Fruit fly (Drosophila melanogaster) whole organism, embryonic: ENCODE results near the gene CG32333.

Experiments
- Adf1 ChIP-seq: fragments of 200-800 bp; sonication (Bioruptor generic); IDR thresholded peaks from 2 replicates; pipeline ENCODE4 v1.3.6; 2022; ENCODE audit warnings: missing biosample characterization, missing genetic modification characterization
- BEAF-32 ChIP-seq: fragments of 200-800 bp; sonication (Bioruptor generic); optimal IDR thresholded peaks from 3 replicates; lab custom pipeline; 2017; ENCODE audit warnings: missing biosample characterization, missing genetic modification characterization, mild to moderate bottlenecking, moderate library complexity, missing genetic modification reagents
- CG10274 ChIP-seq: fragments of 200-800 bp; sonication (Bioruptor generic); optimal IDR thresholded peaks from 3 replicates; lab custom pipeline; 2017; ENCODE audit warnings: missing biosample characterization, mild to moderate bottlenecking, missing genetic modification characterization
- CG10321 ChIP-seq: fragments of 200-800 bp; sonication (Bioruptor generic); IDR thresholded peaks from 2 replicates; pipeline ENCODE4 v1.3.6; 2022; ENCODE audit warnings: missing biosample characterization, missing genetic modification characterization
- CG10366 ChIP-seq: fragments of 200-800 bp; sonication (Bioruptor generic); IDR thresholded peaks from 2 replicates; pipeline ENCODE4 v1.3.6; 2022; ENCODE audit warnings: missing biosample characterization, missing genetic modification characterization
- CG10543 ChIP-seq: fragments of 200-800 bp; sonication (Bioruptor generic); optimal IDR thresholded peaks from 3 replicates; lab custom pipeline; 2017; ENCODE audit warnings: missing biosample characterization, mild to moderate bottlenecking, missing genetic modification characterization, moderate library complexity
- CG1233 ChIP-seq: fragments of 200-800 bp; sonication (Bioruptor generic); optimal IDR thresholded peaks from 4 replicates; lab custom pipeline; 2018; ENCODE audit warnings: missing biosample characterization, mild to moderate bottlenecking, missing genetic modification characterization
- CG12769 ChIP-seq: fragments of 200-800 bp; sonication (Bioruptor generic); optimal IDR thresholded peaks from 2 replicates; lab custom pipeline; 2019; ENCODE audit warnings: missing biosample characterization, mild to moderate bottlenecking, missing genetic modification characterization, moderate library complexity
- CG12942 ChIP-seq: fragments of 200-800 bp; sonication (Bioruptor generic); optimal IDR thresholded peaks from 3 replicates; lab custom pipeline; 2016; ENCODE audit warnings: missing biosample characterization, missing genetic modification characterization
- CG13424 ChIP-seq: fragments of 200-800 bp; sonication (Bioruptor generic); optimal IDR thresholded peaks from 2 replicates; lab custom pipeline; 2019; ENCODE audit warnings: missing biosample characterization, mild to moderate bottlenecking, missing genetic modification characterization, moderate library complexity
- CG14014 ChIP-seq: fragments of 200-800 bp; sonication (Bioruptor generic); IDR thresholded peaks from 2 replicates; pipeline ENCODE4 v1.3.6; 2022; ENCODE audit warnings: missing biosample characterization, missing genetic modification characterization
- CG14441 ChIP-seq: fragments of 200-800 bp; sonication (Bioruptor generic); IDR thresholded peaks from 2 replicates; pipeline ENCODE4 v1.3.6; 2022; ENCODE audit warnings: missing biosample characterization, missing genetic modification characterization
- CG14710 ChIP-seq: fragments of 200-800 bp; sonication (Bioruptor generic); optimal IDR thresholded peaks from 3 replicates; lab custom pipeline; 2019; ENCODE audit warnings: missing biosample characterization, mild to moderate bottlenecking, missing genetic modification characterization, moderate library complexity
- CG15269 ChIP-seq: fragments of 200-800 bp; sonication (Bioruptor generic); optimal IDR thresholded peaks from 2 replicates; lab custom pipeline; 2018; ENCODE audit warnings: missing biosample characterization, mild to moderate bottlenecking, missing genetic modification characterization, moderate library complexity
- CG17385 ChIP-seq: fragments of 200-800 bp; sonication (Bioruptor generic); optimal IDR thresholded peaks from 3 replicates; lab custom pipeline; 2018; ENCODE audit warnings: missing biosample characterization, mild to moderate bottlenecking, missing genetic modification characterization
- CG17612 ChIP-seq: fragments of 200-800 bp; sonication (Bioruptor generic); IDR thresholded peaks from 2 replicates; pipeline ENCODE4 v1.3.6; 2022; ENCODE audit warnings: missing biosample characterization, missing genetic modification characterization
- CG1832 ChIP-seq: fragments of 200-800 bp; sonication (Bioruptor generic); optimal IDR thresholded peaks from 2 replicates; lab custom pipeline; 2017; ENCODE audit warnings: missing biosample characterization, mild to moderate bottlenecking, missing genetic modification characterization, inconsistent platforms
- CG30431 ChIP-seq: fragments of 200-800 bp; sonication (Bioruptor generic); optimal IDR thresholded peaks from 2 replicates; lab custom pipeline; 2017; ENCODE audit warnings: missing biosample characterization, missing genetic modification characterization
- CG32772 ChIP-seq: fragments of 200-800 bp; sonication (Bioruptor generic); IDR thresholded peaks from 2 replicates; pipeline ENCODE4 v1.3.6; 2022; ENCODE audit warnings: missing biosample characterization, missing genetic modification characterization
- CG6689 ChIP-seq: fragments of 200-800 bp; sonication (Bioruptor generic); IDR thresholded peaks from 2 replicates; pipeline ENCODE4 v1.3.6; 2022; ENCODE audit warnings: missing biosample characterization, missing genetic modification characterization
- CG8944 ChIP-seq: fragments of 200-800 bp; sonication (Bioruptor generic); optimal IDR thresholded peaks from 3 replicates; lab custom pipeline; 2016; ENCODE audit warnings: missing biosample characterization, missing genetic modification characterization
- CoRest ChIP-seq: fragments of 200-800 bp; sonication (Bioruptor generic); optimal IDR thresholded peaks from 3 replicates; lab custom pipeline; 2018; ENCODE audit warnings: missing biosample characterization, mild to moderate bottlenecking, missing genetic modification characterization, moderate library complexity
- Deaf1 ChIP-seq: fragments of 200-800 bp; optimal IDR thresholded peaks from 3 replicates; lab custom pipeline; 2019; ENCODE audit warnings: missing biosample characterization, mild to moderate bottlenecking, missing genetic modification characterization, moderate library complexity
- Drgx ChIP-seq: fragments of 200-800 bp; sonication (Bioruptor generic); IDR thresholded peaks from 2 replicates; pipeline ENCODE4 v1.3.6; 2022; ENCODE audit warnings: missing biosample characterization, missing genetic modification characterization
- Eip74EF ChIP-seq, 2 experiments: fragments of 200-800 bp in 1 of 2; fragments of >200 bp in 1 of 2; sonication (Bioruptor generic) in 1 of 2; optimal IDR thresholded peaks; 2 replicates each; lab custom pipeline; 2017 to 2019; ENCODE audit warnings: missing biosample characterization in 2 of 2, missing genetic modification characterization in 2 of 2, mild to moderate bottlenecking in 1 of 2, moderate library complexity in 1 of 2
- Gsc ChIP-seq: fragments of 200-800 bp; sonication (Bioruptor generic); IDR thresholded peaks from 2 replicates; pipeline ENCODE4 v1.3.6; 2022; ENCODE audit warnings: missing biosample characterization, missing genetic modification characterization
- Gug ChIP-seq: fragments of 200-800 bp; sonication (Bioruptor generic); IDR thresholded peaks from 4 replicates; pipeline ENCODE4 v1.3.6; 2022; ENCODE audit warnings: missing biosample characterization, missing genetic modification characterization
- HHEX ChIP-seq: fragments of 200-800 bp; sonication (Bioruptor generic); optimal IDR thresholded peaks from 3 replicates; lab custom pipeline; 2017; ENCODE audit warnings: missing biosample characterization, mild to moderate bottlenecking, missing genetic modification characterization, missing genetic modification reagents
- Jarid2 ChIP-seq: fragments of 200-800 bp; sonication (Bioruptor generic); optimal IDR thresholded peaks from 3 replicates; lab custom pipeline; 2017; ENCODE audit warnings: mild to moderate bottlenecking, missing biosample characterization, missing genetic modification reagents, missing genetic modification characterization
- Med ChIP-seq: fragments of 200-800 bp; sonication (Bioruptor generic); peaks from one replicate; lab custom pipeline; 2016; ENCODE audit warnings: missing biosample characterization, missing genetic modification characterization, mild to moderate bottlenecking, inconsistent platforms, moderate library complexity
- Mrtf ChIP-seq: fragments of 200-800 bp; sonication (Bioruptor generic); IDR thresholded peaks from 3 replicates; pipeline ENCODE4 v1.3.6; 2022; ENCODE audit warnings: missing biosample characterization, missing genetic modification characterization
- Stat92E ChIP-seq, 3 experiments: fragments of >200 bp in 2 of 3; fragments of 200-800 bp in 1 of 3; sonication (Bioruptor generic) in 1 of 3; optimal IDR thresholded peaks; 2 replicates each; lab custom pipeline; 2017 to 2019; ENCODE audit warnings: missing biosample characterization in 3 of 3, missing genetic modification characterization in 3 of 3, mild to moderate bottlenecking in 1 of 3, moderate library complexity in 1 of 3
- Tbp ChIP-seq: fragments of >200 bp; optimal IDR thresholded peaks from 2 replicates; lab custom pipeline; 2018; ENCODE audit warnings: missing biosample characterization, missing genetic modification characterization
- ase ChIP-seq: fragments of 200-800 bp; sonication (Bioruptor generic); IDR thresholded peaks from 3 replicates; pipeline ENCODE4 v1.3.6; 2022; ENCODE audit warnings: missing biosample characterization, missing genetic modification characterization
- bigmax ChIP-seq: fragments of 200-800 bp; sonication (Bioruptor generic); optimal IDR thresholded peaks from 2 replicates; lab custom pipeline; 2018; ENCODE audit warnings: missing biosample characterization, mild to moderate bottlenecking, missing genetic modification characterization
- caup ChIP-seq: fragments of 200-800 bp; sonication (Bioruptor generic); optimal IDR thresholded peaks from 3 replicates; lab custom pipeline; 2017; ENCODE audit warnings: missing biosample characterization, mild to moderate bottlenecking, missing genetic modification characterization, moderate library complexity; ENCODE audit not compliant: severe bottlenecking
- cwo ChIP-seq: fragments of 200-800 bp; sonication (Bioruptor generic); optimal IDR thresholded peaks from 3 replicates; lab custom pipeline; 2017; ENCODE audit warnings: missing biosample characterization, missing genetic modification characterization, mild to moderate bottlenecking, moderate library complexity, missing genetic modification reagents
- dati ChIP-seq: fragments of 200-800 bp; sonication (Bioruptor generic); IDR thresholded peaks from 2 replicates; pipeline ENCODE4 v1.3.6; 2022; ENCODE audit warnings: missing biosample characterization, missing genetic modification characterization
- esg ChIP-seq: fragments of 200-800 bp; sonication (Bioruptor generic); conservative IDR thresholded peaks from 2 replicates; pipeline ENCODE4 v1.3.6; 2022; ENCODE audit warnings: missing biosample characterization, missing genetic modification characterization
- fd3F ChIP-seq: fragments of 200-800 bp; sonication (Bioruptor generic); optimal IDR thresholded peaks from 2 replicates; lab custom pipeline; 2018; ENCODE audit warnings: missing biosample characterization, mild to moderate bottlenecking, missing genetic modification characterization, moderate library complexity
- fd64A ChIP-seq: fragments of 200-800 bp; sonication (Bioruptor generic); optimal IDR thresholded peaks from 3 replicates; lab custom pipeline; 2018; ENCODE audit warnings: missing biosample characterization, mild to moderate bottlenecking, missing genetic modification characterization
- ftz-f1 ChIP-seq: fragments of 200-800 bp; sonication (Bioruptor generic); optimal IDR thresholded peaks from 2 replicates; lab custom pipeline; 2016; ENCODE audit warnings: missing biosample characterization, missing genetic modification characterization
- klu ChIP-seq: fragments of 200-800 bp; sonication (Bioruptor generic); IDR thresholded peaks from 2 replicates; pipeline ENCODE4 v1.3.6; 2022; ENCODE audit warnings: missing biosample characterization, missing genetic modification characterization
- nom ChIP-seq: fragments of 200-800 bp; sonication (Bioruptor generic); optimal IDR thresholded peaks from 2 replicates; lab custom pipeline; 2017; ENCODE audit warnings: missing biosample characterization, missing genetic modification characterization, mild to moderate bottlenecking, moderate library complexity, missing genetic modification reagents
- pzg ChIP-seq: fragments of 200-800 bp; sonication (Bioruptor generic); optimal IDR thresholded peaks from 3 replicates; lab custom pipeline; 2018; ENCODE audit warnings: missing biosample characterization, mild to moderate bottlenecking, missing genetic modification characterization, moderate library complexity
- slbo ChIP-seq: fragments of 200-800 bp; sonication (Bioruptor generic); IDR thresholded peaks from 2 replicates; pipeline ENCODE4 v1.3.6; 2022; ENCODE audit warnings: missing biosample characterization, missing genetic modification characterization
- wdn ChIP-seq: fragments of 200-800 bp; sonication (Bioruptor generic); IDR thresholded peaks from 2 replicates; pipeline ENCODE4 v1.3.6; 2022; ENCODE audit warnings: missing biosample characterization, missing genetic modification characterization
- z ChIP-seq: fragments of 200-800 bp; sonication (Bioruptor generic); IDR thresholded peaks from 3 replicates; pipeline ENCODE4 v1.3.6; 2022; ENCODE audit warnings: missing biosample characterization, missing genetic modification characterization

The CG32333 gene

DNA sequence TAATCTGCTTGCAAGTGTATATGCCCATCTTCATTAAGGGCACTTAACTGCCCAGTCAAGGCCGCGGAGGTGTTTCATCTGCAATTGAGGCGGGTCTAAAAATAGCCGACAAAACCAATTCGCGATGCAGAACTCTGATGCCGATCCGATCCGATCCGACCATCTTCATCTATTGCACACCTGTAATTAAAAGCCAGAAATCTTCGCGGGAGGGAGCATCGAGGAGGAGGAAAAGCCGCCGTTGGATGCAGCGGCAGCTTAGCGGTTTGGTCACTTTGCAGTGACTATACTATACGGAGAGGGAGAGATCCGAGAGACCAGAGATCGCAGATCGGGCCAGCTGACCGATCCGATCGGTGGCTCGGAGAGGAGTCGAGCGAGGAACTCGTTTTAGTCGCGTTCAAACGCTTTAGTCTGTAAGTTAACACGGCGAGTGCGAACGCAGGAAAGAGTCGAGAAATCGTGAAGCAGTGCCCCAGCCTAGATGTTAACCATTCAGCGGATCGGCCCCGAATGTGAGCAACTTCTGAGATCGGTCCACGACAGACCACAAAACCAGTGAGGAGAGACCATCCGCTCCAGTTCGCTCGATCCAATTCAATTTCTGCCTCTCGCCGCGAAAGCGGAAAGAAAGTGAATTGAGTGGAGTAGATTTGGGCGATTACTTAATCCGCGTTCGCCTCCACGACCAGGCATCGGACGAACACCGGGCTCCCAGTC, 19.5 kb upstream of the CG32333 start, which contains the start of gene tfc (continued):
- TF ChIP-seq CG15269: no peak
- peak; percentile 64 for TF ChIP-seq Jarid2 (GFP tag; lab: Kevin White, UChicago)
- TF ChIP-seq CG12769 (tag; lab: Kevin White, UChicago): peak; percentile 67
- no peak for TF ChIP-seq HHEX
- no peak for TF ChIP-seq caup (GFP tag; lab: Kevin White, UChicago)
- no peak for TF ChIP-seq Gsc (GFP tag; lab: Robert Waterston, UW)
- TF ChIP-seq Deaf1 (tag; lab: Kevin White, UChicago): peak; percentile 90
- TF ChIP-seq Tbp (GFP tag; lab: Kevin White, UChicago): no peak
- no peak for TF ChIP-seq ftz-f1 (GFP tag; lab: Kevin White, UChicago)
- peak in 1 of 2 experiments; percentile 14 for TF ChIP-seq Eip74EF (GFP tag; optimal IDR thresholded peaks at IDR 0.05; lab: Kevin White, UChicago)
- peak; percentile 81; the same call in 2 of the 3 replicates for TF ChIP-seq z (GFP tag; lab: Robert Waterston, UW)
- peak; percentile 55 for TF ChIP-seq nom (GFP tag; lab: Kevin White, UChicago)
- TF ChIP-seq Drgx (GFP tag; lab: Robert Waterston, UW): 0 out of 2 replicates have a peak, but pooled peaks have one; percentile 33
- TF ChIP-seq CG14710 (tag; lab: Kevin White, UChicago): no peak
- TF ChIP-seq Mrtf (GFP tag; lab: Robert Waterston, UW): no peak
- TF ChIP-seq CG10543: peak; percentile 4
- TF ChIP-seq CG12942 (GFP tag; lab: Kevin White, UChicago): no peak
- TF ChIP-seq Med: peak; percentile 42

DNA sequence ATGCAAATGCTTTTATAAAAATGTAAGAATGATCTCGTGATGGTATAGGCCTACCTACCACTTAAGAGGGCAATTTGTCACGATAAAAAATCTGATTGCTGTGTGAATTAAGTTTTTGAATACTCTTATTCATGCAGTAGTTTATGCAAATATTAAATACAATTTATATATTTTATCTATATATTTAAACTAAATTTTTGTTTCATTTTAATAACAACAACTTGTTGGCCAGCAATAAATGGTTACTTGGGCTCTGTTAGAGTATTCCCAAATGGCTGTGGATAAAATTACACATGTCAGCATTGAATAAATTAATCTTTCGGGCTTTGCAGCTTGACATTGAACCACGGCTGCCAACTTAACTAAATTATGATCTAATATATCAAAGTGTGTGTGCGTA, 17.2 kb upstream of the CG32333 start:
- peak; percentile 3 for TF ChIP-seq CG1233 (GFP tag; lab: Kevin White, UChicago)
- peak; percentile 22; the same call in 1 of the 2 replicates for TF ChIP-seq CG10366
- TF ChIP-seq CG13424 (tag; lab: Kevin White, UChicago): peak; percentile 27
- TF ChIP-seq BEAF-32 (GFP tag; lab: Kevin White, UChicago): no peak
- peak; percentile 15 for TF ChIP-seq CG17385 (GFP tag; lab: Kevin White, UChicago)
- TF ChIP-seq pzg: no peak
- peak; percentile 70 for TF ChIP-seq slbo (GFP tag; lab: Robert Waterston, UW)
- TF ChIP-seq wdn: no peak
- TF ChIP-seq CG1832 (GFP tag; lab: Kevin White, UChicago): no peak
- no peak for TF ChIP-seq CG30431 (GFP tag; lab: Kevin White, UChicago)
- peak; percentile 41; the same call in 1 of the 2 replicates for TF ChIP-seq CG14441
- TF ChIP-seq Gug (GFP tag; lab: Robert Waterston, UW): no peak
- no peak for TF ChIP-seq bigmax (GFP tag; lab: Kevin White, UChicago)
- TF ChIP-seq CG10321: no peak
- TF ChIP-seq CoRest (tag; lab: Kevin White, UChicago): peak; percentile 40
- TF ChIP-seq Adf1 (GFP tag; lab: Robert Waterston, UW): peak; percentile 36; the same call in 1 of the 2 replicates
- TF ChIP-seq CG10274 (GFP tag; lab: Kevin White, UChicago): no peak
- peak; percentile 43 for TF ChIP-seq fd3F (GFP tag; lab: Kevin White, UChicago)
- no peak for TF ChIP-seq Stat92E (GFP tag; optimal IDR thresholded peaks at IDR 0.05; lab: Kevin White, UChicago)
- TF ChIP-seq esg: peak; percentile 29
- TF ChIP-seq ase: no peak
- no peak for TF ChIP-seq CG6689
- TF ChIP-seq dati (GFP tag; lab: Robert Waterston, UW): no peak
- no peak for TF ChIP-seq fd64A (GFP tag; lab: Kevin White, UChicago)
- TF ChIP-seq CG32772 (GFP tag; lab: Robert Waterston, UW): no peak
- no peak for TF ChIP-seq CG17612 (GFP tag; lab: Robert Waterston, UW)
- TF ChIP-seq cwo: peak; percentile 61
- peak; percentile 62; the same call in 1 of the 2 replicates for TF ChIP-seq CG14014 (GFP tag; lab: Robert Waterston, UW)
- no peak for TF ChIP-seq CG8944 (GFP tag; lab: Kevin White, UChicago)
- no peak for TF ChIP-seq klu
